Fruit fly (Drosophila melanogaster) Kc167 (cell line): Measurements from ENCODE around the gene VhaAC39-1.

Experiments used
- Myc ChIP-seq: fragments of >200 bp; optimal IDR thresholded peaks from 2 replicates; lab custom pipeline; 2017; ENCODE audit warnings: missing external identifiers
- Sin3A ChIP-seq: fragments of >200 bp; optimal IDR thresholded peaks from 2 replicates; lab custom pipeline; 2018; ENCODE audit warnings: missing external identifiers
- h ChIP-seq: fragments of >200 bp; optimal IDR thresholded peaks from 3 replicates; lab custom pipeline; 2018; ENCODE audit warnings: missing external identifiers
- insv ChIP-seq: fragments of >200 bp; optimal IDR thresholded peaks from 3 replicates; lab custom pipeline; 2018; ENCODE audit warnings: missing external identifiers
- psq ChIP-seq: fragments of >200 bp; optimal IDR thresholded peaks from 2 replicates; lab custom pipeline; 2017; ENCODE audit warnings: missing external identifiers
- ttk ChIP-seq: sonication (Bioruptor generic); optimal IDR thresholded peaks from 2 replicates; lab custom pipeline; 2017; ENCODE audit warnings: missing external identifiers

Gene VhaAC39-1

dm6 chrX:3874949-3875348, 5.6 kb upstream of the VhaAC39-1 start:
- no peak for TF ChIP-seq h
- no peak for TF ChIP-seq psq (lab: Kevin White, UChicago)
- no peak for TF ChIP-seq insv (lab: Kevin White, UChicago)
- TF ChIP-seq Sin3A: no peak
- TF ChIP-seq ttk (lab: Kevin White, UChicago): no peak
- TF ChIP-seq Myc (lab: Kevin White, UChicago): no peak

- TF ChIP-seq Sin3A (no peak), ttk (lab: Kevin White, UChicago) (no peak), psq (lab: Kevin White, UChicago) (no peak), h (no peak), insv (lab: Kevin White, UChicago) (no peak), Myc (lab: Kevin White, UChicago) (no peak)
These were observed 3.4 kb downstream of the VhaAC39-1 start, which contains the start of gene CG15239 for dm6 chrX:3883904-3884303. CG15239 (plus strand) TSS chrX:3884168.

dm6 chrX:3886751-3887150, 6.2 kb downstream of the VhaAC39-1 start:
- TF ChIP-seq Myc (lab: Kevin White, UChicago): no peak

dm6 chrX:3887606-3888216, 7.2 kb downstream of the VhaAC39-1 start:
- TF ChIP-seq h (no peak), psq (lab: Kevin White, UChicago) (no peak), Myc (lab: Kevin White, UChicago) (no peak), Sin3A (no peak), insv (lab: Kevin White, UChicago) (no peak), ttk (lab: Kevin White, UChicago) (no peak)

dm6 chrX:3901926-3902325, 21.4 kb downstream of the VhaAC39-1 start:
- TF ChIP-seq Myc (lab: Kevin White, UChicago): no peak

- TF ChIP-seq h (no peak), ttk (lab: Kevin White, UChicago) (no peak), psq (lab: Kevin White, UChicago) (no peak), Myc (lab: Kevin White, UChicago) (no peak), insv (lab: Kevin White, UChicago) (no peak), Sin3A (no peak)
These were observed 48.0 kb downstream of the VhaAC39-1 start for dm6 chrX:3928520-3928919.

- no peak for TF ChIP-seq psq (lab: Kevin White, UChicago)
- TF ChIP-seq Sin3A: no peak
- no peak for TF ChIP-seq insv (lab: Kevin White, UChicago)
- TF ChIP-seq ttk (lab: Kevin White, UChicago): no peak
- no peak for TF ChIP-seq h
- no peak for TF ChIP-seq Myc (lab: Kevin White, UChicago)
These were observed 50.1 kb downstream of the VhaAC39-1 start, which contains the start of gene CG42541 for dm6 chrX:3930528-3931251. CG42541 (minus strand) TSS chrX:3930578.

dm6 chrX:3931669-3932068, 51.1 kb downstream of the VhaAC39-1 start:
- TF ChIP-seq Myc (lab: Kevin White, UChicago): no peak
- no peak for TF ChIP-seq psq (lab: Kevin White, UChicago)
- no peak for TF ChIP-seq ttk (lab: Kevin White, UChicago)
- no peak for TF ChIP-seq Sin3A
- TF ChIP-seq h: no peak
- TF ChIP-seq insv (lab: Kevin White, UChicago): no peak
